Worm (Caenorhabditis elegans) whole organism, early embryonic: ENCODE data around the gene bud-31.

Source experiments
- B0310.2 ChIP-seq: sonication (generic microtip); optimal IDR thresholded peaks from 2 replicates; lab custom pipeline; 2016; ENCODE audit warnings: mild to moderate bottlenecking, missing genetic modification characterization, missing compliant biosample characterization
- F13C5.2 ChIP-seq: sonication (generic microtip); optimal IDR thresholded peaks from 2 replicates; lab custom pipeline; 2017; ENCODE audit warnings: mild to moderate bottlenecking, missing genetic modification characterization, inconsistent platforms, missing compliant biosample characterization
- aly-1 ChIP-seq: sonication (generic microtip); optimal IDR thresholded peaks from 2 replicates; lab custom pipeline; 2016; ENCODE audit warnings: missing genetic modification characterization, missing compliant biosample characterization
- ama-1 ChIP-seq: fragments of 150-350 bp; optimal IDR thresholded peaks from 2 replicates; lab custom pipeline; 2014
- ceh-13 ChIP-seq: fragments of 200-800 bp; sonication (Bioruptor generic); optimal IDR thresholded peaks from 2 replicates; lab custom pipeline; 2018; ENCODE audit warnings: mild to moderate bottlenecking, missing genetic modification characterization, missing compliant biosample characterization
- ceh-36 ChIP-seq: sonication (generic microtip); optimal IDR thresholded peaks from 2 replicates; lab custom pipeline; 2016; ENCODE audit warnings: missing genetic modification characterization, inconsistent platforms, missing compliant biosample characterization
- ets-7 ChIP-seq: sonication (generic microtip); optimal IDR thresholded peaks from 2 replicates; lab custom pipeline; 2016; ENCODE audit warnings: missing genotype, missing genetic modification characterization, missing compliant biosample characterization
- flt-1 ChIP-seq: fragments of 200-800 bp; sonication (Bioruptor generic); IDR thresholded peaks from 2 replicates; pipeline ENCODE4 v1.3.6; 2022; ENCODE audit warnings: missing genetic modification characterization, missing compliant biosample characterization
- hmbx-1 ChIP-seq: sonication (generic microtip); optimal IDR thresholded peaks from 2 replicates; lab custom pipeline; 2016; ENCODE audit warnings: mild to moderate bottlenecking, missing genetic modification characterization, missing compliant biosample characterization
- hmg-4 ChIP-seq: fragments of 200-800 bp; sonication (Bioruptor generic); optimal IDR thresholded peaks from 2 replicates; lab custom pipeline; 2018; ENCODE audit warnings: mild to moderate bottlenecking, missing genetic modification characterization, missing compliant biosample characterization
- hnd-1 ChIP-seq: sonication (generic microtip); optimal IDR thresholded peaks from 2 replicates; lab custom pipeline; 2016; ENCODE audit warnings: missing genetic modification characterization, missing compliant biosample characterization
- pes-1 ChIP-seq: fragments of 200-800 bp; sonication (Bioruptor generic); IDR thresholded peaks from 2 replicates; pipeline ENCODE4 v1.3.6; 2022; ENCODE audit warnings: missing genetic modification reagents, missing genetic modification characterization, missing compliant biosample characterization
- scrt-1 ChIP-seq: fragments of 200-800 bp; sonication (Bioruptor generic); IDR thresholded peaks from 2 replicates; pipeline ENCODE4 v1.3.6; 2022; ENCODE audit warnings: missing genetic modification characterization, missing compliant biosample characterization
- sea-1 ChIP-seq: fragments of 200-800 bp; sonication (Bioruptor generic); conservative IDR thresholded peaks from 2 replicates; pipeline ENCODE4 v1.3.6; 2022; ENCODE audit warnings: missing genetic modification characterization, missing compliant biosample characterization
- tbx-11 ChIP-seq: fragments of 200-800 bp; sonication (Bioruptor generic); IDR thresholded peaks from 2 replicates; pipeline ENCODE4 v1.3.6; 2022; ENCODE audit warnings: missing genetic modification characterization, missing compliant biosample characterization
- tbx-37 ChIP-seq: fragments of 200-800 bp; sonication (Bioruptor generic); conservative IDR thresholded peaks from 2 replicates; pipeline ENCODE4 v1.3.6; 2022; ENCODE audit warnings: missing genetic modification reagents, missing genetic modification characterization, missing compliant biosample characterization
- tra-4 ChIP-seq: sonication (generic microtip); optimal IDR thresholded peaks from 2 replicates; lab custom pipeline; 2017; ENCODE audit warnings: missing genetic modification characterization, missing compliant biosample characterization

Gene bud-31

DNA sequence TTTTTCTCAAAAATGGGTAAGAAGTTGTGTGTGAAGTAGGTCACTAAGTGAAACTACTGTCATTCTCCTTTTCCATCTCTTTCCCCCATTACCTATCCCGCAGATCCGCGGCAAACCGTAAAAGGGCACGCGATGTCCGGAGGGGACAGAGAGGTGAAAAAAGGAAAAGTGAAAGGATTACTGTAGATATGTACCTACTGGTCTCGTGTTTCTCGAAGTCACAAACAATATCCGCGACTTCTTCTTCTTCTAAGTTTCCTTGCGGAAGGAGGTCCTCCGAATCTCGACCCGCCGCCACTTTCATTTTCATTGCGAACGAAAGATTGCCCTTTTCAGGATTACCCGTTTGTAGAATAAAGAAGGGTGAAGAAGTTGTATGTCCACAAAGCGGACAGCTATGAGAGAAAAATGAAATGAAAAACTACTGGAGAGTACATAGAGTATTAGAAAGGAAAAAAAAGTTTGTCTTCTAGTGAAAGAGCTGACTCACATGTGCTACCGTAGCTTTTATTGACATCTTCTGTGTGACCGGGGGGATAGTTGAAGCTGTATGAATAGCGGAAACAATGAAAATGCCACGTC, 49.8 kb downstream of the bud-31 start:
- TF ChIP-seq aly-1 (tag; lab: Kevin White, UChicago) (no peak), hmbx-1 (no peak), ama-1 (no peak), scrt-1 (GFP tag; lab: Robert Waterston, UW) (no peak), ceh-13 (GFP tag; lab: Kevin White, UChicago) (no peak), hmg-4 (GFP tag; lab: Kevin White, UChicago) (no peak), sea-1 (GFP tag; lab: Robert Waterston, UW) (no peak), hnd-1 (tag; lab: Kevin White, UChicago) (no peak), ceh-36 (tag; lab: Kevin White, UChicago) (no peak), B0310.2 (tag; lab: Kevin White, UChicago) (no peak), flt-1 (GFP tag; lab: Robert Waterston, UW) (no peak), ets-7 (tag; lab: Kevin White, UChicago) (no peak), pes-1 (GFP tag; lab: Robert Waterston, UW) (no peak), tra-4 (tag; lab: Kevin White, UChicago) (no peak), tbx-11 (no peak)

DNA sequence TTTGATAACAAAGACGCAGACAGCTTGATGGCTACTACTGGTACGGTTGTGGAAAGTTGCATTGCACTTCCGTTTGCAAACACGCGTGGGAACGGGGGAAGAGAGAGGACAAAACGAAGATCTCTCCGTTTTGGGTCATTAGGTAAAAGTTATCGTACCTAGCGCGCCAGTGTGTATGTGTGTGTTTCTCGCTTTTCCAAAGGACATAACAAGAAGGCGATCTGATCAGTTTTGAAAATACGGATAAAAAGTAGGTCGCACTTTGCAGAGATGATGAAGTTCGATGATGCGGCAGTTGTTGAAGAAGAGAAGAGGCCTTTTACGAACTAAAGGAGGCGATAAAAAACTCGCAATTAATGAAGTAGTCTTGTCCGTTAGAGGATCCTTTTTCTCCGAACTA, 51.2 kb downstream of the bud-31 start:
- no peak for TF ChIP-seq scrt-1 (GFP tag; lab: Robert Waterston, UW)
- no peak for TF ChIP-seq tra-4 (tag; lab: Kevin White, UChicago)
- no peak for TF ChIP-seq tbx-37 (GFP tag; lab: Robert Waterston, UW)
- no peak for TF ChIP-seq F13C5.2 (tag; lab: Kevin White, UChicago)
- TF ChIP-seq flt-1 (GFP tag; lab: Robert Waterston, UW) = no peak
- TF ChIP-seq pes-1 (GFP tag; lab: Robert Waterston, UW) = no peak
- TF ChIP-seq ceh-36 (tag; lab: Kevin White, UChicago) = no peak
- TF ChIP-seq hmg-4 (GFP tag; lab: Kevin White, UChicago) = no peak
- no peak for TF ChIP-seq ama-1
- no peak for TF ChIP-seq hnd-1 (tag; lab: Kevin White, UChicago)
- TF ChIP-seq ceh-13 (GFP tag; lab: Kevin White, UChicago) = no peak
- TF ChIP-seq tbx-11 = no peak
- no peak for TF ChIP-seq aly-1 (tag; lab: Kevin White, UChicago)
- TF ChIP-seq hmbx-1 = no peak
